Fruit fly (Drosophila melanogaster) whole organism, embryonic: ENCODE measurements around the gene CG17068.

ENCODE experiments used
- Abd-B ChIP-seq: fragments of 200-800 bp; sonication (Bioruptor generic); optimal IDR thresholded peaks from 2 replicates; lab custom pipeline; 2018; ENCODE audit warnings: missing biosample characterization, mild to moderate bottlenecking, missing genetic modification characterization, moderate library complexity
- CG10274 ChIP-seq: fragments of 200-800 bp; sonication (Bioruptor generic); optimal IDR thresholded peaks from 3 replicates; lab custom pipeline; 2017; ENCODE audit warnings: missing biosample characterization, mild to moderate bottlenecking, missing genetic modification characterization
- CG10654 ChIP-seq: fragments of 200-800 bp; sonication (Bioruptor generic); optimal IDR thresholded peaks from 2 replicates; lab custom pipeline; 2016; ENCODE audit warnings: missing biosample characterization, missing genetic modification characterization
- CG10979 ChIP-seq: fragments of 200-800 bp; sonication (Bioruptor generic); optimal IDR thresholded peaks from 2 replicates; lab custom pipeline; 2018; ENCODE audit warnings: missing biosample characterization, mild to moderate bottlenecking, missing genetic modification characterization, moderate library complexity
- CG13775 ChIP-seq: fragments of 200-800 bp; sonication (Bioruptor generic); optimal IDR thresholded peaks from 3 replicates; lab custom pipeline; 2017; ENCODE audit warnings: missing biosample characterization, mild to moderate bottlenecking, missing genetic modification characterization
- CG14050 ChIP-seq: fragments of 200-800 bp; sonication (Bioruptor generic); IDR thresholded peaks from 3 replicates; pipeline ENCODE4 v1.3.6; 2022; ENCODE audit warnings: missing biosample characterization, missing genetic modification characterization
- CG14965 ChIP-seq: fragments of 200-800 bp; sonication (Bioruptor generic); optimal IDR thresholded peaks from 2 replicates; lab custom pipeline; 2016; ENCODE audit warnings: missing biosample characterization, missing genetic modification characterization, borderline replicate concordance
- CG15514 ChIP-seq: fragments of 200-800 bp; sonication (Bioruptor generic); optimal IDR thresholded peaks from 3 replicates; lab custom pipeline; 2017; ENCODE audit warnings: missing biosample characterization, missing genetic modification characterization, mild to moderate bottlenecking, moderate library complexity, missing genetic modification reagents
- CG1792 ChIP-seq: fragments of 200-800 bp; sonication (Bioruptor generic); optimal IDR thresholded peaks from 2 replicates; lab custom pipeline; 2016; ENCODE audit warnings: missing biosample characterization, missing genetic modification characterization
- CG2129 ChIP-seq: fragments of 200-800 bp; sonication (Bioruptor generic); IDR thresholded peaks from 2 replicates; pipeline ENCODE4 v1.3.6; 2022; ENCODE audit warnings: missing biosample characterization, missing genetic modification characterization; ENCODE audit not compliant: partially characterized antibody
- CG31388 ChIP-seq: fragments of 200-800 bp; sonication (Bioruptor generic); optimal IDR thresholded peaks from 2 replicates; lab custom pipeline; 2016; ENCODE audit warnings: missing biosample characterization, missing genetic modification characterization
- CG31441 ChIP-seq: fragments of 200-800 bp; sonication (Bioruptor generic); IDR thresholded peaks from 2 replicates; pipeline ENCODE4 v1.3.6; 2022; ENCODE audit warnings: missing biosample characterization, missing genetic modification characterization
- CG3407 ChIP-seq: fragments of 200-800 bp; sonication (Bioruptor generic); optimal IDR thresholded peaks from 2 replicates; lab custom pipeline; 2018; ENCODE audit warnings: missing biosample characterization, mild to moderate bottlenecking, missing genetic modification characterization
- CG4282 ChIP-seq: fragments of 200-800 bp; sonication (Bioruptor generic); optimal IDR thresholded peaks from 2 replicates; lab custom pipeline; 2016; ENCODE audit warnings: missing biosample characterization, missing genetic modification characterization
- CG4707 ChIP-seq: fragments of 200-800 bp; sonication (Bioruptor generic); optimal IDR thresholded peaks from 2 replicates; lab custom pipeline; 2018; ENCODE audit warnings: missing biosample characterization, mild to moderate bottlenecking, missing genetic modification characterization, moderate library complexity
- CG7271 ChIP-seq: fragments of 200-800 bp; sonication (Bioruptor generic); optimal IDR thresholded peaks from 2 replicates; lab custom pipeline; 2018; ENCODE audit warnings: missing biosample characterization, mild to moderate bottlenecking, missing genetic modification characterization, moderate library complexity
- CG7357 ChIP-seq: fragments of 200-800 bp; sonication (Bioruptor generic); IDR thresholded peaks from 3 replicates; pipeline ENCODE4 v1.3.6; 2022; ENCODE audit warnings: missing biosample characterization, missing genetic modification characterization
- CG7786 ChIP-seq: fragments of 200-800 bp; sonication (Bioruptor generic); optimal IDR thresholded peaks from 2 replicates; lab custom pipeline; 2016; ENCODE audit warnings: missing biosample characterization, missing genetic modification characterization
- CG8359 ChIP-seq: fragments of 200-800 bp; sonication (Bioruptor generic); optimal IDR thresholded peaks from 2 replicates; lab custom pipeline; 2017; ENCODE audit warnings: missing biosample characterization, mild to moderate bottlenecking, missing genetic modification characterization, borderline replicate concordance
- CG8478 ChIP-seq: fragments of >200 bp; optimal IDR thresholded peaks from 2 replicates; lab custom pipeline; 2018
- Dek ChIP-seq: fragments of 200-800 bp; sonication (Bioruptor generic); optimal IDR thresholded peaks from 3 replicates; lab custom pipeline; 2019; ENCODE audit warnings: missing biosample characterization, mild to moderate bottlenecking, missing genetic modification characterization, moderate library complexity
- H2.0 ChIP-seq: fragments of 200-800 bp; sonication (Bioruptor generic); IDR thresholded peaks from 2 replicates; pipeline ENCODE4 v1.3.6; 2022; ENCODE audit warnings: missing biosample characterization, missing genetic modification characterization
- Hmx ChIP-seq: fragments of 200-800 bp; sonication (Bioruptor generic); optimal IDR thresholded peaks from 2 replicates; lab custom pipeline; 2016; ENCODE audit warnings: missing biosample characterization, missing genetic modification characterization
- MBD-R2 ChIP-seq: fragments of 200-800 bp; sonication (Bioruptor generic); IDR thresholded peaks from 2 replicates; pipeline ENCODE4 v1.3.6; 2022; ENCODE audit warnings: missing biosample characterization, missing genetic modification characterization
- MTF-1 ChIP-seq: fragments of 200-800 bp; sonication (Bioruptor generic); optimal IDR thresholded peaks from 2 replicates; lab custom pipeline; 2018; ENCODE audit warnings: missing biosample characterization, mild to moderate bottlenecking, missing genetic modification characterization, borderline replicate concordance
- Mes4 ChIP-seq: fragments of 200-800 bp; sonication (Bioruptor generic); optimal IDR thresholded peaks from 2 replicates; lab custom pipeline; 2016; ENCODE audit warnings: missing biosample characterization, missing genetic modification characterization
- NfI ChIP-seq: fragments of 200-800 bp; sonication (Bioruptor generic); optimal IDR thresholded peaks from 3 replicates; lab custom pipeline; 2018; ENCODE audit warnings: missing biosample characterization, mild to moderate bottlenecking, missing genetic modification characterization, moderate library complexity
- Sry-δ ChIP-seq: fragments of 200-800 bp; sonication (Bioruptor generic); optimal IDR thresholded peaks from 2 replicates; lab custom pipeline; 2016; ENCODE audit warnings: missing biosample characterization, missing genetic modification characterization
- abd-A ChIP-seq: fragments of 200-800 bp; sonication (Bioruptor generic); optimal IDR thresholded peaks from 3 replicates; lab custom pipeline; 2019; ENCODE audit warnings: missing biosample characterization, mild to moderate bottlenecking, missing genetic modification characterization, moderate library complexity
- bcd ChIP-seq: fragments of 200-800 bp; sonication (Bioruptor generic); optimal IDR thresholded peaks from 2 replicates; lab custom pipeline; 2017; ENCODE audit warnings: missing biosample characterization, mild to moderate bottlenecking, missing genetic modification characterization
- chinmo ChIP-seq: fragments of 200-800 bp; sonication (Bioruptor generic); IDR thresholded peaks from 4 replicates; pipeline ENCODE4 v1.3.6; 2022; ENCODE audit warnings: missing biosample characterization, missing genetic modification characterization; ENCODE audit not compliant: partially characterized antibody
- cwo ChIP-seq: fragments of 200-800 bp; sonication (Bioruptor generic); optimal IDR thresholded peaks from 3 replicates; lab custom pipeline; 2017; ENCODE audit warnings: missing biosample characterization, missing genetic modification characterization, mild to moderate bottlenecking, moderate library complexity, missing genetic modification reagents
- dan ChIP-seq: fragments of 200-800 bp; sonication (Bioruptor generic); IDR thresholded peaks from 2 replicates; pipeline ENCODE4 v1.3.6; 2022; ENCODE audit warnings: missing biosample characterization, missing genetic modification characterization
- inv ChIP-seq: fragments of 200-800 bp; sonication (Bioruptor generic); IDR thresholded peaks from 2 replicates; pipeline ENCODE4 v1.3.6; 2022; ENCODE audit warnings: missing biosample characterization, missing genetic modification characterization; ENCODE audit not compliant: partially characterized antibody
- knrl ChIP-seq: fragments of 200-800 bp; sonication (Bioruptor generic); IDR thresholded peaks from 3 replicates; pipeline ENCODE4 v1.3.6; 2022; ENCODE audit warnings: missing biosample characterization, missing genetic modification characterization; ENCODE audit not compliant: partially characterized antibody
- lab ChIP-seq: fragments of 200-800 bp; sonication (Bioruptor generic); optimal IDR thresholded peaks from 3 replicates; lab custom pipeline; 2017; ENCODE audit warnings: missing biosample characterization, missing genetic modification characterization, mild to moderate bottlenecking, moderate library complexity, missing genetic modification reagents
- luna ChIP-seq: fragments of 200-800 bp; sonication (Bioruptor generic); optimal IDR thresholded peaks from 2 replicates; lab custom pipeline; 2016; ENCODE audit warnings: missing biosample characterization, missing genetic modification characterization
- nerfin-2 ChIP-seq: fragments of 200-800 bp; sonication (Bioruptor generic); IDR thresholded peaks from 2 replicates; pipeline ENCODE4 v1.3.6; 2022; ENCODE audit warnings: missing biosample characterization, missing genetic modification characterization; ENCODE audit not compliant: partially characterized antibody
- onecut ChIP-seq: fragments of 200-800 bp; sonication (Bioruptor generic); IDR thresholded peaks from 2 replicates; pipeline ENCODE4 v1.3.6; 2022; ENCODE audit warnings: missing biosample characterization, missing genetic modification characterization
- pita ChIP-seq: fragments of 200-800 bp; sonication (Bioruptor generic); optimal IDR thresholded peaks from 2 replicates; lab custom pipeline; 2017; ENCODE audit warnings: missing biosample characterization, mild to moderate bottlenecking, missing genetic modification characterization
- row ChIP-seq: fragments of 200-800 bp; sonication (Bioruptor generic); IDR thresholded peaks from 3 replicates; pipeline ENCODE4 v1.3.6; 2022; ENCODE audit warnings: missing biosample characterization, missing genetic modification characterization
- sim ChIP-seq: fragments of 200-800 bp; sonication (Bioruptor generic); IDR thresholded peaks from 2 replicates; pipeline ENCODE4 v1.3.6; 2022; ENCODE audit warnings: missing biosample characterization, missing genetic modification characterization
- sima ChIP-seq: fragments of 200-800 bp; sonication (Bioruptor generic); optimal IDR thresholded peaks from 2 replicates; lab custom pipeline; 2016; ENCODE audit warnings: missing biosample characterization, missing genetic modification characterization
- slou ChIP-seq: fragments of 200-800 bp; sonication (Bioruptor generic); optimal IDR thresholded peaks from 3 replicates; lab custom pipeline; 2016; ENCODE audit warnings: missing biosample characterization, missing genetic modification characterization
- sug ChIP-seq: fragments of 200-800 bp; optimal IDR thresholded peaks from 2 replicates; lab custom pipeline; 2019; ENCODE audit warnings: missing biosample characterization, mild to moderate bottlenecking, missing genetic modification characterization, moderate library complexity
- tio ChIP-seq: fragments of 200-800 bp; sonication (Bioruptor generic); optimal IDR thresholded peaks from 2 replicates; lab custom pipeline; 2017; ENCODE audit warnings: missing biosample characterization, missing genetic modification characterization, inconsistent platforms
- ttk ChIP-seq: fragments of 200-800 bp; sonication (Bioruptor generic); IDR thresholded peaks from 2 replicates; pipeline ENCODE4 v2.1.2; 2022; ENCODE audit warnings: missing biosample characterization, missing genetic modification characterization
- wdn ChIP-seq: fragments of 200-800 bp; sonication (Bioruptor generic); IDR thresholded peaks from 2 replicates; pipeline ENCODE4 v1.3.6; 2022; ENCODE audit warnings: missing biosample characterization, missing genetic modification characterization
- zen2 ChIP-seq: fragments of 200-800 bp; sonication (Bioruptor generic); IDR thresholded peaks from 3 replicates; pipeline ENCODE4 v1.3.6; 2022; ENCODE audit warnings: missing biosample characterization, missing genetic modification characterization; ENCODE audit not compliant: partially characterized antibody

CG17068 gene

DNA sequence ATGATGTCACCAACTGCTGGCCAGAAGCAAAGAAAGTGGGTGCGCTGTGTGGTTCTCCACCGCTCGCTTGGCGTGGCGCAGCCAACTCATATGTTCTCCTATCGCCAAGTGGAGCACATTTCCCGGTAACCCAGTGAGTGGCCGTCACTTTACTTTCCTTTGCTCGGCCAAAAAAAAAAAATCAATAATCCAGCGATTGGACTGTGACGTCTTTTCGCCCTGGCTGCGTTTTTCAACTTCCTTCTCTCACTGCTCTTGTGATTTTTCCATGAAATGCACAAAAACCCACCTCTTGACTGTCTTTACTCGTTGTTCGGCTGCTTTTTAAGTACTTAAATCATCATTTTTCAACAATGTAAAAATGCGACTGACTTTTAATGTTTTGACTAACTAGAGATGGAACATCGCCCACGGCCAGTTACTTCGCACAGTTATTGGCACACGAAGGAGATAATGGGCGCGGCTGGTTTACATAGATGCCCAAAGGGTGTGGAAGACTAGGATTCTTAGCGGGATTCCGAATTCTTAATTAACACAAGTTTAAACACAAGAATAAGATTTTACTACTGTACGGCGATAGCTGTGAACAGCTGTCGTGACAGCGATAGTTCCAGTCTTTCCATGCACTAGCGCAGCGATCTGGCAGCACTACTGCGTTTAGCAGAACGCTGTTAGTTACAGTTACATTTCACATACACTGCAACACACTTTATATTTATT lies 14.9 kb downstream of the CG17068 start, which contains the start of gene sw (continued):
- TF ChIP-seq MBD-R2 (GFP tag; lab: Robert Waterston, UW), result peak; percentile 87
- TF ChIP-seq CG4707 (GFP tag; lab: Kevin White, UChicago), result no peak
- peak; percentile 95 for TF ChIP-seq inv (GFP tag; lab: Robert Waterston, UW)
- peak; percentile 61; the same call in 1 of the 2 replicates for TF ChIP-seq wdn (GFP tag; lab: Robert Waterston, UW)
- TF ChIP-seq luna (GFP tag; lab: Kevin White, UChicago), result no peak
- peak; percentile 54 for TF ChIP-seq CG7786 (GFP tag; lab: Kevin White, UChicago)
- TF ChIP-seq zen2, result peak; percentile 80
- peak; percentile 46 for TF ChIP-seq CG10979 (tag; lab: Kevin White, UChicago)
- TF ChIP-seq sima (GFP tag; lab: Kevin White, UChicago), result no peak
- peak; percentile 75 for TF ChIP-seq CG2129
- no peak for TF ChIP-seq CG14965 (GFP tag; lab: Kevin White, UChicago)
- TF ChIP-seq slou (GFP tag; lab: Kevin White, UChicago), result peak; percentile 10
- peak; percentile 83; the same call in 3 of the 4 replicates for TF ChIP-seq chinmo
- no peak for TF ChIP-seq tio (GFP tag; lab: Kevin White, UChicago)
- no peak for TF ChIP-seq cwo (GFP tag; lab: Kevin White, UChicago)
- peak; percentile 57 for TF ChIP-seq ttk (GFP tag; lab: Robert Waterston, UW)
- peak; percentile 24 for TF ChIP-seq CG10654
- TF ChIP-seq lab, result peak; percentile 57
- no peak for TF ChIP-seq CG3407 (GFP tag; lab: Kevin White, UChicago)
- TF ChIP-seq Dek (tag; lab: Kevin White, UChicago), result peak; percentile 33
- peak; percentile 45; the same call in 1 of the 2 replicates for TF ChIP-seq H2.0
- peak; percentile 61 for TF ChIP-seq NfI
- TF ChIP-seq CG13775, result peak; percentile 49
- TF ChIP-seq Mes4 (GFP tag; lab: Kevin White, UChicago), result no peak
- TF ChIP-seq CG15514 (GFP tag; lab: Kevin White, UChicago), result peak; percentile 53
- TF ChIP-seq CG1792 (GFP tag; lab: Kevin White, UChicago), result peak; percentile 48
- peak; percentile 93 for TF ChIP-seq Sry-δ (GFP tag; lab: Kevin White, UChicago)
- no peak for TF ChIP-seq CG7271 (tag; lab: Kevin White, UChicago)
- TF ChIP-seq Hmx, result no peak
- peak; percentile 82 for TF ChIP-seq Abd-B (GFP tag; lab: Kevin White, UChicago)
- TF ChIP-seq abd-A (tag; lab: Kevin White, UChicago), result no peak
- TF ChIP-seq sim (GFP tag; lab: Robert Waterston, UW), result no peak
- peak; percentile 46 for TF ChIP-seq bcd
- TF ChIP-seq nerfin-2 (GFP tag; lab: Robert Waterston, UW), result peak; percentile 75
- no peak for TF ChIP-seq CG4282 (GFP tag; lab: Kevin White, UChicago)
- no peak for TF ChIP-seq CG8359 (GFP tag; lab: Kevin White, UChicago)
- TF ChIP-seq MTF-1 (GFP tag; lab: Kevin White, UChicago), result no peak
- no peak for TF ChIP-seq dan (GFP tag; lab: Robert Waterston, UW)
- peak; percentile 92 for TF ChIP-seq onecut
- TF ChIP-seq sug (tag; lab: Kevin White, UChicago), result peak; percentile 71
- TF ChIP-seq knrl (GFP tag; lab: Robert Waterston, UW), result peak; percentile 97
- TF ChIP-seq CG10274 (GFP tag; lab: Kevin White, UChicago), result no peak
- 0 out of 2 replicates have a peak, but pooled peaks have one; percentile 50 for TF ChIP-seq CG31441
- no peak for TF ChIP-seq CG31388 (GFP tag; lab: Kevin White, UChicago)
- no peak for TF ChIP-seq CG8478 (lab: Kevin White, UChicago)
- TF ChIP-seq pita (GFP tag; lab: Kevin White, UChicago), result no peak
- no peak for TF ChIP-seq CG7357
- TF ChIP-seq row (GFP tag; lab: Robert Waterston, UW), result peak; percentile 94
- peak; percentile 39; the same call in 2 of the 3 replicates for TF ChIP-seq CG14050 (GFP tag; lab: Robert Waterston, UW)
